Fruit fly (Drosophila melanogaster): ENCODE measurements around the gene CG32270.

Gene CG32270

DNA sequence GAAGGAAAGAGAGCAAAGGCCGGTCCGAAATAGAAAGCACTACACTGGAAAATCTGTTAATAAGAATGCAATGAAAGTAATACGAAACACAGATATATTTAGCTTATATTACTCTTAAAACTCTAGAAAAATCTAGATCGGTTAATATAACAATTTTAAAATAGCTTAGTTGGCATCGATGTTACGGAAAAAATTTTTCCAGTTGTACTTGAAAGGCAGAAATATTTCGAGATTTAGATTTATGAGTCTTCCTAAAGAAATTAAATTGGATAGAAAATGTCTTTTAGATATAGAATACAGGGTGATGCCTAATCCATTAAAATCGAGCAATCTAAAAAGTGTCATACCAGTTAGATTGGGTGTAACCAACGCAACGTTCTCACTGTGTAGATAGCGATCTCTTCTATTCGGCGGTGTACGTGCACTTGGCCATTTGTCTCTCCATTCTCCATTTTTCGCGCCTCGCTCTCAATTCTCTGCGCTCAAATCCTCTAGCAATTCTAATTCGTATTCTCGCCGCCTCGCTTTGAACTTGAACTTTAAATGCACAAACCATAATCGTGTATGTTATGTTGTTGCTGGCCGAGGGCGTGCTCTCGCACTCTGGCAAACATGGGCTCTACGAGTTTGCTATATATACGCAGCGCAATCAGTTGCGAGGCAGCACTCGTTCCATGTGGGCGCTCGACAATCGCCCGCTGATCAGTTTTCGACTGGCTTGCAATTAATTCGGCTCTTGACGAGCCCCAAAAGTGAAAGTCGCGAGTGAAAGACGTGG lies 41.4 kb upstream of the CG32270 start (continued):
- TF ChIP-seq Chrac-16 (GFP tag; optimal IDR thresholded peaks at IDR 0.05) (peak; percentile 94), CG43689 (GFP tag; IDR thresholded peaks at IDR 0.05) (no peak), Fer1 (GFP tag; optimal IDR thresholded peaks at IDR 0.05) (peak; percentile 91), CG17568 (GFP tag; optimal IDR thresholded peaks at IDR 0.05) (peak; percentile 83), Ssrp (tag; optimal IDR thresholded peaks at IDR 0.05) (peak; percentile 96), slbo (GFP tag; IDR thresholded peaks at IDR 0.05) (peak; percentile 90), CG1602 (GFP tag; optimal IDR thresholded peaks at IDR 0.05) (peak; percentile 97), Sry-β (GFP tag; optimal IDR thresholded peaks at IDR 0.05) (peak; percentile 41), HmgD (GFP tag; optimal IDR thresholded peaks at IDR 0.05) (peak; percentile 74), al (GFP tag; IDR thresholded peaks at IDR 0.05) (peak; percentile 87), CG17361 (GFP tag; IDR thresholded peaks at IDR 0.05) (peak; percentile 99), CG8089 (GFP tag; optimal IDR thresholded peaks at IDR 0.05) (peak; percentile 94), ftz-f1 (GFP tag; optimal IDR thresholded peaks at IDR 0.05) (peak; percentile 91), fd64A (GFP tag; optimal IDR thresholded peaks at IDR 0.05) (peak; percentile 78), Mes4 (GFP tag; optimal IDR thresholded peaks at IDR 0.05) (peak; percentile 96), ham (GFP tag; IDR thresholded peaks at IDR 0.05) (peak; percentile 48; the same call in 1 of the 2 replicates), esg (GFP tag; conservative IDR thresholded peaks at IDR 0.05) (peak; percentile 90), CG2202 (tag; optimal IDR thresholded peaks at IDR 0.05) (peak; percentile 91), CG17912 (GFP tag; optimal IDR thresholded peaks at IDR 0.05) (peak; percentile 57), ci (GFP tag; IDR thresholded peaks at IDR 0.05) (peak; percentile 79; the same call in 2 of the 3 replicates), dati (GFP tag; IDR thresholded peaks at IDR 0.05) (peak; percentile 38; the same call in 1 of the 2 replicates), CG15269 (tag; optimal IDR thresholded peaks at IDR 0.05) (peak; percentile 94), CG7963 (GFP tag; IDR thresholded peaks at IDR 0.05; ENCODE audit: partially characterized antibody) (no peak), CG1832 (GFP tag; optimal IDR thresholded peaks at IDR 0.05) (no peak), CG11695 (GFP tag; IDR thresholded peaks at IDR 0.05) (peak; percentile 90), fd102C (GFP tag; optimal IDR thresholded peaks at IDR 0.05) (peak; percentile 10), wor (GFP tag; IDR thresholded peaks at IDR 0.05) (peak; percentile 91), NfI (GFP tag; optimal IDR thresholded peaks at IDR 0.05) (peak; percentile 93), cad (GFP tag; optimal IDR thresholded peaks at IDR 0.05) (no peak), CG33557 (GFP tag; optimal IDR thresholded peaks at IDR 0.05) (peak; percentile 93), NC2α (GFP tag; optimal IDR thresholded peaks at IDR 0.05) (peak; percentile 92), Ets97D (GFP tag; optimal IDR thresholded peaks at IDR 0.05) (peak; percentile 80), ap (GFP tag; IDR thresholded peaks at IDR 0.05) (peak; percentile 72), disco-r (GFP tag; optimal IDR thresholded peaks at IDR 0.05) (peak; percentile 94), Ravus (GFP tag; IDR thresholded peaks at IDR 0.05) (peak; percentile 49), ssp (GFP tag; IDR thresholded peaks at IDR 0.05) (peak; percentile 72), bsh (GFP tag; optimal IDR thresholded peaks at IDR 0.05) (peak; percentile 92 to 94), Hand (GFP tag; optimal IDR thresholded peaks at IDR 0.05) (peak; percentile 90), CG10209 (GFP tag; optimal IDR thresholded peaks at IDR 0.05) (peak; percentile 97), TFAM (GFP tag; optimal IDR thresholded peaks at IDR 0.05) (peak; percentile 71), CG34224 (GFP tag; IDR thresholded peaks at IDR 0.05; ENCODE audit: partially characterized antibody) (no peak; the same call in 2 of the 3 replicates), CG34422 (GFP tag; IDR thresholded peaks at IDR 0.05) (peak; percentile 79; the same call in 2 of the 3 replicates), tin (GFP tag; optimal IDR thresholded peaks at IDR 0.05) (peak; percentile 96), sens-2 (GFP tag; IDR thresholded peaks at IDR 0.05) (no peak; the same call in 1 of the 2 replicates), so (GFP tag; IDR thresholded peaks at IDR 0.05) (peak; percentile 67; the same call in 1 of the 3 replicates), CG12071 (GFP tag; optimal IDR thresholded peaks at IDR 0.05) (peak; percentile 67), CG33213 (GFP tag; optimal IDR thresholded peaks at IDR 0.05) (peak; percentile 87), CG11456 (GFP tag; IDR thresholded peaks at IDR 0.05) (peak; percentile 76), aop (GFP tag; IDR thresholded peaks at IDR 0.05) (0 out of 2 replicates have a peak, but pooled peaks have one; percentile 14)
